Worm (Caenorhabditis elegans) whole organism, L1 larva: ENCODE data around the gene col-139.

ENCODE experiments used
- aly-2 ChIP-seq: fragments of 150-350 bp; optimal IDR thresholded peaks from 2 replicates; lab custom pipeline; 2014; ENCODE audit warnings: missing biosample characterization, missing genetic modification characterization
- ama-1 ChIP-seq: fragments of 150-350 bp; optimal IDR thresholded peaks from 2 replicates; lab custom pipeline; 2014
- blmp-1 ChIP-seq: fragments of 150-350 bp; optimal IDR thresholded peaks from 2 replicates; lab custom pipeline; 2014; ENCODE audit warnings: missing biosample characterization, missing genetic modification characterization
- ceh-8 ChIP-seq: fragments of 200-800 bp; sonication (Bioruptor generic); optimal IDR thresholded peaks from 2 replicates; lab custom pipeline; 2018; ENCODE audit warnings: mild to moderate bottlenecking, missing genetic modification characterization, moderate library complexity, missing compliant biosample characterization
- ceh-90 ChIP-seq: sonication (generic microtip); optimal IDR thresholded peaks from 2 replicates; lab custom pipeline; 2016; ENCODE audit warnings: missing genetic modification characterization, missing compliant biosample characterization
- ces-1 ChIP-seq: fragments of 150-350 bp; optimal IDR thresholded peaks from 2 replicates; lab custom pipeline; 2014; ENCODE audit warnings: missing biosample characterization, missing genetic modification reagents, missing genetic modification characterization
- efl-1 ChIP-seq, 4 experiments: fragments of 150-350 bp; optimal IDR thresholded peaks in 3 of 4; peaks in 1 of 4; 1 replicate in 1 of 4; 2 replicates in 3 of 4; lab custom pipeline; 2014; ENCODE audit warnings: missing biosample characterization in 2 of 4, missing genetic modification characterization in 2 of 4, missing genetic modification reagents in 2 of 4
- egl-13 ChIP-seq: sonication (generic microtip); optimal IDR thresholded peaks from 2 replicates; lab custom pipeline; 2016; ENCODE audit warnings: missing genotype, missing genetic modification reagents, missing genetic modification characterization, missing compliant biosample characterization
- elt-2 ChIP-seq: sonication (generic microtip); optimal IDR thresholded peaks from 2 replicates; lab custom pipeline; 2016; ENCODE audit warnings: missing genetic modification characterization, mild to moderate bottlenecking, inconsistent platforms, missing compliant biosample characterization, missing genetic modification reagents
- elt-3 ChIP-seq, 6 experiments: fragments of 150-350 bp in 1 of 6; sonication (generic microtip); optimal IDR thresholded peaks; 2 replicates each; lab custom pipeline; 2017 to 2018; ENCODE audit warnings: missing biosample characterization in 6 of 6, missing genetic modification characterization in 6 of 6, inconsistent platforms in 1 of 6
- fkh-10 ChIP-seq: sonication (generic microtip); optimal IDR thresholded peaks from 2 replicates; lab custom pipeline; 2017; ENCODE audit warnings: missing biosample characterization, missing genetic modification reagents, missing genetic modification characterization
- fkh-4 ChIP-seq: sonication (generic microtip); optimal IDR thresholded peaks from 2 replicates; lab custom pipeline; 2016; ENCODE audit warnings: missing compliant biosample characterization, missing genetic modification characterization, borderline replicate concordance
- grh-1 ChIP-seq: fragments of 200-800 bp; sonication (Bioruptor generic); IDR thresholded peaks from 2 replicates; pipeline ENCODE4 v1.3.6; 2022; ENCODE audit warnings: missing genetic modification reagents, missing genetic modification characterization, missing compliant biosample characterization
- hlh-4 ChIP-seq: sonication (generic microtip); optimal IDR thresholded peaks from 2 replicates; lab custom pipeline; 2016; ENCODE audit warnings: mild to moderate bottlenecking, missing genetic modification characterization, missing compliant biosample characterization
- irx-1 ChIP-seq: sonication (generic microtip); optimal IDR thresholded peaks from 2 replicates; lab custom pipeline; 2016; ENCODE audit warnings: missing genetic modification characterization, missing compliant biosample characterization
- lin-15B ChIP-seq: fragments of 150-350 bp; sonication (generic microtip); optimal IDR thresholded peaks from 3 replicates; lab custom pipeline; 2014; ENCODE audit warnings: missing biosample characterization, missing genetic modification characterization
- lsy-2 ChIP-seq, 2 experiments: fragments of 150-350 bp; optimal IDR thresholded peaks; 2 replicates each; lab custom pipeline; 2014; ENCODE audit warnings: missing biosample characterization in 2 of 2, missing genetic modification characterization in 2 of 2
- mab-9 ChIP-seq: fragments of 200-800 bp; sonication (Bioruptor generic); IDR thresholded peaks from 2 replicates; pipeline ENCODE4 v1.3.6; 2022; ENCODE audit warnings: missing genetic modification reagents, missing genetic modification characterization, missing compliant biosample characterization
- nhr-11 ChIP-seq: fragments of 150-350 bp; optimal IDR thresholded peaks from 2 replicates; lab custom pipeline; 2014; ENCODE audit warnings: missing biosample characterization, missing genetic modification characterization
- nhr-47 ChIP-seq: sonication (generic microtip); optimal IDR thresholded peaks from 2 replicates; lab custom pipeline; 2016; ENCODE audit warnings: mild to moderate bottlenecking, missing genetic modification characterization, moderate library complexity, missing compliant biosample characterization
- nhr-71 ChIP-seq: sonication (generic microtip); optimal IDR thresholded peaks from 2 replicates; lab custom pipeline; 2016; ENCODE audit warnings: mild to moderate bottlenecking, missing genetic modification characterization, moderate library complexity, missing compliant biosample characterization
- nhr-76 ChIP-seq: sonication (generic microtip); optimal IDR thresholded peaks from 2 replicates; lab custom pipeline; 2017; ENCODE audit warnings: missing biosample characterization, missing genetic modification characterization
- nhr-77 ChIP-seq: fragments of 150-350 bp; optimal IDR thresholded peaks from 2 replicates; lab custom pipeline; 2014; ENCODE audit warnings: missing biosample characterization, missing genetic modification characterization
- nhr-84 ChIP-seq: sonication (generic microtip); optimal IDR thresholded peaks from 2 replicates; lab custom pipeline; 2017; ENCODE audit warnings: missing biosample characterization, missing genetic modification characterization
- pag-3 ChIP-seq: sonication (generic microtip); optimal IDR thresholded peaks from 2 replicates; lab custom pipeline; 2017; ENCODE audit warnings: missing genetic modification characterization, mild to moderate bottlenecking, missing compliant biosample characterization, antibody characterized with exemption, borderline replicate concordance; ENCODE audit not compliant: insufficient read depth
- rnt-1 ChIP-seq: sonication (generic microtip); optimal IDR thresholded peaks from 2 replicates; lab custom pipeline; 2016; ENCODE audit warnings: mild to moderate bottlenecking, missing genetic modification characterization, moderate library complexity, missing compliant biosample characterization
- snpc-4 ChIP-seq: fragments of 150-350 bp; optimal IDR thresholded peaks from 2 replicates; lab custom pipeline; 2014; ENCODE audit warnings: missing biosample characterization, missing genetic modification characterization
- snu-23 ChIP-seq: sonication (generic microtip); optimal IDR thresholded peaks from 2 replicates; lab custom pipeline; 2016; ENCODE audit warnings: missing genetic modification characterization, missing compliant biosample characterization
- sox-4 ChIP-seq: sonication (generic microtip); optimal IDR thresholded peaks from 2 replicates; lab custom pipeline; 2016; ENCODE audit warnings: missing genetic modification characterization, missing compliant biosample characterization
- sptf-1 ChIP-seq: fragments of 150-350 bp; optimal IDR thresholded peaks from 2 replicates; lab custom pipeline; 2014; ENCODE audit warnings: missing biosample characterization, missing genetic modification characterization
- swsn-7 ChIP-seq: sonication (generic microtip); optimal IDR thresholded peaks from 2 replicates; lab custom pipeline; 2016; ENCODE audit warnings: missing genetic modification characterization, missing compliant biosample characterization
- tbx-2 ChIP-seq: sonication (generic microtip); optimal IDR thresholded peaks from 2 replicates; lab custom pipeline; 2016; ENCODE audit warnings: missing genetic modification characterization, missing compliant biosample characterization
- tlp-1 ChIP-seq: fragments of 150-350 bp; optimal IDR thresholded peaks from 2 replicates; lab custom pipeline; 2014; ENCODE audit warnings: missing biosample characterization, missing genetic modification characterization
- unc-30 ChIP-seq: sonication (generic microtip); optimal IDR thresholded peaks from 2 replicates; lab custom pipeline; 2017; ENCODE audit warnings: missing biosample characterization, missing genetic modification characterization
- zag-1 ChIP-seq: fragments of 150-350 bp; optimal IDR thresholded peaks from 2 replicates; lab custom pipeline; 2014; ENCODE audit warnings: missing biosample characterization, missing genetic modification characterization
- zip-4 ChIP-seq: fragments of 200-800 bp; sonication (Bioruptor generic); optimal IDR thresholded peaks from 2 replicates; lab custom pipeline; 2018; ENCODE audit warnings: mild to moderate bottlenecking, missing genetic modification characterization, moderate library complexity, missing compliant biosample characterization

The col-139 gene

DNA sequence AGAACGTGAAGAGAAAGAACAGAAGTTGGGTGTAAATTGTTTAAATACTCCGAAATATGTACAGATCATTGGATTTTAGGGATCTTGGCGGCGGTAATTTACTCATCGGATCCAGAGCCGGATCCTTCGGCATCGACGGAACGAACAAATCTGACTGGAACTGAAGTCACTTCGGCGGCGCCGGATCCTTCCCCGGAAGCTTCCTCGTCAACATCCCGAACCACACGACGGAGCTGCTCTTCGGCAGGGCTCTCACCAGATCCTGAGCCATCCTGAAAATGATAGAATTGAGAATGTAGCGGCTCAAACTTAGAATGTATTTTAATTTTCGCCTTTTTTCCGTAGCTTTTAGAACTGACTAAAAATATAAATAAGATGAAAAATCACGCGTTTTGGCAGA lies 37.9 kb upstream of the col-139 start:
- TF ChIP-seq tbx-2: no peak
- TF ChIP-seq zag-1 (tag; lab: Kevin White, UChicago): no peak
- TF ChIP-seq fkh-4: no peak
- no peak for TF ChIP-seq snu-23 (GFP tag; lab: Kevin White, UChicago)
- no peak for TF ChIP-seq nhr-11
- TF ChIP-seq pag-3 (tag; lab: Kevin White, UChicago): no peak
- TF ChIP-seq irx-1: no peak
- no peak for TF ChIP-seq nhr-47 (tag; lab: Kevin White, UChicago)
- TF ChIP-seq snpc-4 (tag; lab: Kevin White, UChicago): no peak
- TF ChIP-seq nhr-77: no peak
- no peak for TF ChIP-seq hlh-4 (tag; lab: Kevin White, UChicago)
- no peak for TF ChIP-seq lsy-2 (tag; optimal IDR thresholded peaks at IDR 0.05; lab: Kevin White, UChicago)
- no peak for TF ChIP-seq ces-1 (GFP tag; lab: Kevin White, UChicago)
- TF ChIP-seq nhr-84 (tag; lab: Kevin White, UChicago): no peak
- TF ChIP-seq lin-15B (tag; lab: Kevin White, UChicago): no peak
- no peak for TF ChIP-seq sox-4 (tag; lab: Kevin White, UChicago)
- TF ChIP-seq unc-30: no peak
- TF ChIP-seq aly-2 (tag; lab: Kevin White, UChicago): no peak
- TF ChIP-seq zip-4 (GFP tag; lab: Kevin White, UChicago): no peak
- no peak for TF ChIP-seq tlp-1 (tag; lab: Kevin White, UChicago)

DNA sequence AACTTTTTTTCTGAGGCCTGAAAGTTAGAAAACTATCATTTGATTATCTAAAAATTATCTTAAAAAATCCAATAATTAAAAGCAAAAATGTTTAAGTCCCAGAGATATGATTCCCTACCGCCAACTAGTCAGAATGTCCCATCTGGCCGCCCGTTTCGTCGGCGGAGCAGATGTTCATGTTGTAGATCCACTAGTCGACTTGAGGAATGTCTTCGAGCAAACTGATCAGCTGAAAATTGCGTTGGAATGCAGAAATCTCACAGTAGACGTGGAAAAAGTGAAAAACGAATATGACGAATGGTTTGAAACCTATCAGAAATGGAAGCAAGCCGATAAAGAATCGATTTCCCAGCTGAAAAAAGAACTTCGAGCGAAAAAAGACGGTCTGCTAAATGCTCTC lies 35.5 kb upstream of the col-139 start, which contains the start of gene K03B4.1:
K03B4.1 (plus strand) TSS at position 97 of the 400 bp plus-strand sequence.
- peak; percentile 38 for TF ChIP-seq ama-1
- TF ChIP-seq swsn-7 (tag; lab: Kevin White, UChicago): no peak
- no peak for TF ChIP-seq blmp-1 (tag; lab: Kevin White, UChicago)
- TF ChIP-seq mab-9: no peak
- TF ChIP-seq nhr-71 (tag; lab: Kevin White, UChicago): no peak
- no peak for TF ChIP-seq nhr-76
- TF ChIP-seq rnt-1 (tag; lab: Kevin White, UChicago): no peak
- no peak for TF ChIP-seq fkh-10 (GFP tag; lab: Kevin White, UChicago)
- TF ChIP-seq efl-1 (optimal IDR thresholded peaks at IDR 0.05; lab: Kevin White, UChicago): no peak
- TF ChIP-seq efl-1 (GFP tag; optimal IDR thresholded peaks at IDR 0.05 in 1 of 2; lab: Kevin White, UChicago): peak in 1 of 2 experiments; percentile 43

DNA sequence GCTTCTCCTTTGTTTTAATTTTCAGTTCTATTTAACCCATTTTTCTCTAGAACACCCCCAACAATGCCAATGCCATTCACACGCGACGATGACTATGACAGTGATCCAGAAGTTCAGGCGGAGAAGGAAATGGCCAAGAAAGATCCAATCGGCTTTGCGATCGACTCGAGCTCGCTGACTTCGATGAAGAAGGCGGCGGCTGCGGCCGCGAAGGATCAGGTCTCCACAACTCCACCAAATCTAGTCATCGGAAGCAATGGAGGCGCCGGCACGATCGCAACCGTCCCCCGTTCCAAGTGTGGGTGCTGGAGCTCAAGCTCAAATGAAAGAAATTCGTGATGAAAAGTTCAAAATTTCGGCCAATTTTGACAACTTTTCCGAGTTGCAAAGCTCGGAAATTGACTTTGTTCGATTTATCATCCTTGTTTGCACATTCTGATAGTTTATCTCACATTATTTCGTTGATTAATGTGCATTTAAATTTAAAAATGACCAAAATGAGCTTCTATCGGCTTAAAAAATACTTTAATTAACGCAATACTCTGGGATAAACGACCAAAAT lies 34.3 kb upstream of the col-139 start, which contains the start of gene K03B4.2:
K03B4.2 (plus strand) TSS at position 51 of the 562 bp plus-strand sequence.
- TF ChIP-seq ceh-90 (tag; lab: Kevin White, UChicago) (no peak), nhr-71 (tag; lab: Kevin White, UChicago) (peak; percentile 11), grh-1 (GFP tag; lab: Robert Waterston, UW) (no peak), ceh-8 (GFP tag; lab: Kevin White, UChicago) (no peak), efl-1 (optimal IDR thresholded peaks at IDR 0.05; lab: Kevin White, UChicago) (no peak), efl-1 (GFP tag; optimal IDR thresholded peaks at IDR 0.05 in 1 of 2; lab: Kevin White, UChicago) (peak in 1 of 2 experiments; percentile 81), sptf-1 (tag; lab: Kevin White, UChicago) (no peak), egl-13 (tag; lab: Kevin White, UChicago) (no peak), ama-1 (peak; percentile 71), elt-3 (tag; optimal IDR thresholded peaks at IDR 0.05; lab: Kevin White, UChicago) (no peak), elt-2 (tag; lab: Kevin White, UChicago) (peak; percentile 3)
